Worm (Caenorhabditis elegans) whole organism, early embryonic: ENCODE measurements around the gene pab-2.

Experiments
- B0310.2 ChIP-seq: sonication (generic microtip); optimal IDR thresholded peaks from 2 replicates; lab custom pipeline; 2016; ENCODE audit warnings: mild to moderate bottlenecking, missing genetic modification characterization, missing compliant biosample characterization
- F13C5.2 ChIP-seq: sonication (generic microtip); optimal IDR thresholded peaks from 2 replicates; lab custom pipeline; 2017; ENCODE audit warnings: mild to moderate bottlenecking, missing genetic modification characterization, inconsistent platforms, missing compliant biosample characterization
- aly-1 ChIP-seq: sonication (generic microtip); optimal IDR thresholded peaks from 2 replicates; lab custom pipeline; 2016; ENCODE audit warnings: missing genetic modification characterization, missing compliant biosample characterization
- ama-1 ChIP-seq: fragments of 150-350 bp; optimal IDR thresholded peaks from 2 replicates; lab custom pipeline; 2014
- ceh-13 ChIP-seq: fragments of 200-800 bp; sonication (Bioruptor generic); optimal IDR thresholded peaks from 2 replicates; lab custom pipeline; 2018; ENCODE audit warnings: mild to moderate bottlenecking, missing genetic modification characterization, missing compliant biosample characterization
- ceh-36 ChIP-seq: sonication (generic microtip); optimal IDR thresholded peaks from 2 replicates; lab custom pipeline; 2016; ENCODE audit warnings: missing genetic modification characterization, inconsistent platforms, missing compliant biosample characterization
- ets-7 ChIP-seq: sonication (generic microtip); optimal IDR thresholded peaks from 2 replicates; lab custom pipeline; 2016; ENCODE audit warnings: missing genotype, missing genetic modification characterization, missing compliant biosample characterization
- flt-1 ChIP-seq: fragments of 200-800 bp; sonication (Bioruptor generic); IDR thresholded peaks from 2 replicates; pipeline ENCODE4 v1.3.6; 2022; ENCODE audit warnings: missing genetic modification characterization, missing compliant biosample characterization
- hmbx-1 ChIP-seq: sonication (generic microtip); optimal IDR thresholded peaks from 2 replicates; lab custom pipeline; 2016; ENCODE audit warnings: mild to moderate bottlenecking, missing genetic modification characterization, missing compliant biosample characterization
- hmg-4 ChIP-seq: fragments of 200-800 bp; sonication (Bioruptor generic); optimal IDR thresholded peaks from 2 replicates; lab custom pipeline; 2018; ENCODE audit warnings: mild to moderate bottlenecking, missing genetic modification characterization, missing compliant biosample characterization
- hnd-1 ChIP-seq: sonication (generic microtip); optimal IDR thresholded peaks from 2 replicates; lab custom pipeline; 2016; ENCODE audit warnings: missing genetic modification characterization, missing compliant biosample characterization
- pes-1 ChIP-seq: fragments of 200-800 bp; sonication (Bioruptor generic); IDR thresholded peaks from 2 replicates; pipeline ENCODE4 v1.3.6; 2022; ENCODE audit warnings: missing genetic modification reagents, missing genetic modification characterization, missing compliant biosample characterization
- scrt-1 ChIP-seq: fragments of 200-800 bp; sonication (Bioruptor generic); IDR thresholded peaks from 2 replicates; pipeline ENCODE4 v1.3.6; 2022; ENCODE audit warnings: missing genetic modification characterization, missing compliant biosample characterization
- sea-1 ChIP-seq: fragments of 200-800 bp; sonication (Bioruptor generic); conservative IDR thresholded peaks from 2 replicates; pipeline ENCODE4 v1.3.6; 2022; ENCODE audit warnings: missing genetic modification characterization, missing compliant biosample characterization
- tbx-11 ChIP-seq: fragments of 200-800 bp; sonication (Bioruptor generic); IDR thresholded peaks from 2 replicates; pipeline ENCODE4 v1.3.6; 2022; ENCODE audit warnings: missing genetic modification characterization, missing compliant biosample characterization
- tbx-37 ChIP-seq: fragments of 200-800 bp; sonication (Bioruptor generic); conservative IDR thresholded peaks from 2 replicates; pipeline ENCODE4 v1.3.6; 2022; ENCODE audit warnings: missing genetic modification reagents, missing genetic modification characterization, missing compliant biosample characterization
- tra-4 ChIP-seq: sonication (generic microtip); optimal IDR thresholded peaks from 2 replicates; lab custom pipeline; 2017; ENCODE audit warnings: missing genetic modification characterization, missing compliant biosample characterization

pab-2 gene

ce11 chrX:13527347-13528092, at the start of gene pab-2:
Gene pab-2, minus strand, starts transcription at chrX:13527415.
- TF ChIP-seq B0310.2 (tag; lab: Kevin White, UChicago) (no peak), flt-1 (GFP tag; lab: Robert Waterston, UW) (peak; percentile 24; the same call in 1 of the 2 replicates), hmg-4 (GFP tag; lab: Kevin White, UChicago) (peak; percentile 87), scrt-1 (GFP tag; lab: Robert Waterston, UW) (0 out of 2 replicates have a peak, but pooled peaks have one; percentile 43), sea-1 (GFP tag; lab: Robert Waterston, UW) (no peak), hmbx-1 (tag; lab: Kevin White, UChicago) (no peak), ceh-13 (no peak), ceh-36 (no peak), ama-1 (no peak), tbx-11 (GFP tag; lab: Robert Waterston, UW) (no peak), ets-7 (peak; percentile 44), F13C5.2 (peak; percentile 69), tbx-37 (GFP tag; lab: Robert Waterston, UW) (no peak), tra-4 (tag; lab: Kevin White, UChicago) (no peak), aly-1 (tag; lab: Kevin White, UChicago) (peak; percentile 72), hnd-1 (tag; lab: Kevin White, UChicago) (no peak), pes-1 (GFP tag; lab: Robert Waterston, UW) (peak; percentile 48; the same call in 1 of the 2 replicates)

- TF ChIP-seq hnd-1 (tag; lab: Kevin White, UChicago) (no peak), ceh-36 (peak; percentile 5), tbx-37 (GFP tag; lab: Robert Waterston, UW) (no peak)
Observed at ce11 chrX:13574029-13574428, 46.8 kb upstream of the pab-2 start.

DNA sequence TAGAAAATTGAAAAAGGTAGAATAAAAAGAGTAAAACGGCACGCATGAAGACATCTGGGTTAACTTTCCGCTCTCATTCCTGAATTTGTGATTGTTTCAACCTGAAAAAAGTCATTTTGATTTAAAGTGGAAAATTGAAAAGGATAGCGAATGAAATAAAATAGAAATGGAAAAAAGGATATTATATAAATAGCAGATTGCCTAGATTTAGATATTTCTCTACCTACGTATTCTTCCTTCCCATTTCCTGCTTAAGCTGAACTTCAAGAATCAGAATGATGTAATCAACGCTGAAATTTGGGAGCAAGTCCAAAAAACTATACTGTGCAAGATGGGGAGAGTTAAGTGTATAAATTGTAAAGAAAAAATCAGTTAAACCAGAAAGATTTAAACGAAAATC, 42.6 kb upstream of the pab-2 start, which contains the start of gene R01E6.7:
Gene R01E6.7, minus strand, starts transcription at position 101 of the 400 bp plus-strand sequence.
- TF ChIP-seq tbx-11 (GFP tag; lab: Robert Waterston, UW) (no peak), hnd-1 (tag; lab: Kevin White, UChicago) (no peak), aly-1 (tag; lab: Kevin White, UChicago) (no peak), ceh-13 (no peak), pes-1 (GFP tag; lab: Robert Waterston, UW) (no peak), F13C5.2 (no peak), sea-1 (GFP tag; lab: Robert Waterston, UW) (no peak), scrt-1 (GFP tag; lab: Robert Waterston, UW) (no peak), hmbx-1 (tag; lab: Kevin White, UChicago) (no peak), flt-1 (GFP tag; lab: Robert Waterston, UW) (no peak), ceh-36 (no peak), ets-7 (no peak), tbx-37 (GFP tag; lab: Robert Waterston, UW) (no peak), B0310.2 (tag; lab: Kevin White, UChicago) (no peak), hmg-4 (GFP tag; lab: Kevin White, UChicago) (no peak), ama-1 (no peak), tra-4 (tag; lab: Kevin White, UChicago) (no peak)

ce11 chrX:13566436-13566835, 39.2 kb upstream of the pab-2 start, which contains the start of gene R01E6.2:
Gene R01E6.2, minus strand, starts transcription at chrX:13566536.
- TF ChIP-seq pes-1 (GFP tag; lab: Robert Waterston, UW) (no peak), ets-7 (no peak), scrt-1 (GFP tag; lab: Robert Waterston, UW) (no peak), hnd-1 (tag; lab: Kevin White, UChicago) (no peak)

DNA sequence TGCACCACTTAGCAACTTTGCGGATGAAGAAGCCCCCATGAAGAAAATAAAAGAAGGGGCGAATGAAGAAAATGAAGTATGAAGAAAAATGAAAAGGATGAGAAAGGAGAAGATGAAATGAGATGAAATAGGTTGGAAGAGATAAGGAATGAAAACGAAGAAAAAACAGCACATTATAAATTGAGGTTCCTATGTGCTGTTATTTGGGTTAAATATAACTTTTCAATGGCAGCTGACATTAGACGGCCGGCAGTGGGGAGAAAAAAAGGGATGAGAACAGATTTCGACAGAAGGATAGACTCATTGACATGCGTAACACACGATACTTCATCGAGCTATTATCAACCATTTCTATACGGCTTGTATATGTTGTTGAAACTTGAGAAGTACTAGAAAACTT, 34.7 kb upstream of the pab-2 start:
- TF ChIP-seq pes-1 (GFP tag; lab: Robert Waterston, UW) (no peak), hmbx-1 (tag; lab: Kevin White, UChicago) (no peak), tra-4 (tag; lab: Kevin White, UChicago) (no peak), ceh-36 (no peak), aly-1 (tag; lab: Kevin White, UChicago) (no peak), sea-1 (GFP tag; lab: Robert Waterston, UW) (no peak), scrt-1 (GFP tag; lab: Robert Waterston, UW) (no peak), B0310.2 (tag; lab: Kevin White, UChicago) (no peak), flt-1 (GFP tag; lab: Robert Waterston, UW) (no peak), ceh-13 (no peak), ama-1 (no peak), F13C5.2 (no peak), hnd-1 (tag; lab: Kevin White, UChicago) (no peak), hmg-4 (GFP tag; lab: Kevin White, UChicago) (no peak), ets-7 (no peak)

ce11 chrX:13558667-13559066, 31.5 kb upstream of the pab-2 start:
- TF ChIP-seq tra-4 (tag; lab: Kevin White, UChicago), result no peak
- no peak for TF ChIP-seq ceh-13
- TF ChIP-seq aly-1 (tag; lab: Kevin White, UChicago), result no peak

DNA sequence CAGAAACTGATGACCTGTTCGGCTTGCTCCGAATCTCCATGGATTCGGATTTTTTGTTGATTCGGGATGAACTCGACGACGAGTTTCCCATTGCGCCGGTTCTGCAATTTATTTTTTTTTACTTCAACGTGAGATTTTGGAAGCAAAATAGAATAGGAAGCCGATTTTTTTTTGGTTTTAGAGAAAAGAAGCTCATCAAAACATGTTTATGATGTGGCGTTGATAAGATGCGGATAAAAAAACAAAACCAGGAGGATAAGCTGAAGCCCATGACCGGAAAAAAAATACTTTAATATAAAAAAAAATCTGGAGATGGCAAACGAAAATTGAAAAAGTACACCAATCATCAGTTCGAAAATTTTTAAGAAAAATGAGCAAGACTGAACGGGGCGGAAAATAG, 28.9 kb upstream of the pab-2 start, which contains the start of gene glb-20:
Gene glb-20, minus strand, starts transcription at position 101 of the 400 bp plus-strand sequence.
- TF ChIP-seq flt-1 (GFP tag; lab: Robert Waterston, UW), result no peak
- no peak for TF ChIP-seq ceh-36
- no peak for TF ChIP-seq F13C5.2
- TF ChIP-seq ceh-13, result no peak
- no peak for TF ChIP-seq tra-4 (tag; lab: Kevin White, UChicago)
- TF ChIP-seq tbx-11 (GFP tag; lab: Robert Waterston, UW), result no peak
- no peak for TF ChIP-seq hmbx-1 (tag; lab: Kevin White, UChicago)
- TF ChIP-seq B0310.2 (tag; lab: Kevin White, UChicago), result no peak
- TF ChIP-seq sea-1 (GFP tag; lab: Robert Waterston, UW), result no peak
- TF ChIP-seq hmg-4 (GFP tag; lab: Kevin White, UChicago), result no peak
- no peak for TF ChIP-seq hnd-1 (tag; lab: Kevin White, UChicago)
- TF ChIP-seq tbx-37 (GFP tag; lab: Robert Waterston, UW), result no peak
- no peak for TF ChIP-seq ama-1
- no peak for TF ChIP-seq scrt-1 (GFP tag; lab: Robert Waterston, UW)
- TF ChIP-seq pes-1 (GFP tag; lab: Robert Waterston, UW), result no peak
- TF ChIP-seq aly-1 (tag; lab: Kevin White, UChicago), result no peak
